Worm (Caenorhabditis elegans): ENCODE results near the gene ell-1.

Gene ell-1

DNA sequence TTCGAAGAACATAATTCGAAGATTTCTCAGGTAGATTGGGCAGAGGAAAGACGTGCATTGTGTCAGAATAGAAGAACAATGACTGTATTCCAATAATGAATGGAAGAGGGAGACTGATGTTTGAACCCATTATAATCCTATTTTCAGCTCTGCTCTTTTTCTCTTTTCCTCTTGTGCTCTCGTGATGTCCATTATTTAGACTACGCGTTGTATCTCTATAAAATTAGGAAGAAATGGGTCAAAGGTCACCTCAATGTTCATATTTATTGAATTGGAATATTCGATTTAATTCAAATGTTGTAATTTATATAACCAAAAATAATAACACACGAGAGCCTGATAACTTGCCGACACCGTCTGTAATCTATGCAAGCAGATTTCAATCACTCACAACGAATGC is 45.0 kb downstream of the ell-1 start, which contains the start of gene fbxb-74 (continued):
- TF ChIP-seq snpc-4 (GFP tag; optimal IDR thresholded peaks at IDR 0.05) (no peak), snpc-4 (tag; optimal IDR thresholded peaks at IDR 0.05) (no peak), F57A8.1 (GFP tag; optimal IDR thresholded peaks at IDR 0.05) (no peak), zim-3 (tag; optimal IDR thresholded peaks at IDR 0.05) (no peak)

DNA sequence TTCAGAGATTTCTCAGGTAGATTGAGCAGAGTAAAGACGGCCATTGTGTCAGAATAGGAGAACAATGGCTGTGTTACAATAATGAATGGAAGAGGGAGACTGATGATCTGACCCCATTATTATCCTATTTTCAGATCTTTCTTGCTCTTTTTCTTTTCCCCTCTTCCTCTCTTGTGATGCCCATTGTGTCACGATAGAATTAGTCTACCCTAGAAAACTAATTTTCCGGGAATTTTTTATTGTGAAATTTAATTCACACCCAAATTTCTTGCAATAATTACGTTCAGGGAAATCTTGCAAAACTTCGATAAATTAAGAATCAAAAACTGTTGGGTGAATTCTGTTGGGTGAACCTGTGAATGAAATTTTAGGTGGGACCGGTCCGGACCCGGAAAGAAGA is 46.9 kb downstream of the ell-1 start, which contains the start of gene fbxb-75:
Gene fbxb-75 (minus strand): TSS at position 101 of the 400 bp plus-strand sequence.
- TF ChIP-seq mel-28 (tag; optimal IDR thresholded peaks at IDR 0.05; ENCODE audit: borderline replicate concordance) = no peak
- no peak for TF ChIP-seq attf-6 (GFP tag; IDR thresholded peaks at IDR 0.05)
- no peak for TF ChIP-seq lag-1 (GFP tag; IDR thresholded peaks at IDR 0.05)
- no peak for TF ChIP-seq ceh-91 (GFP tag; IDR thresholded peaks at IDR 0.05)
- TF ChIP-seq lsy-27 (tag; optimal IDR thresholded peaks at IDR 0.05; ENCODE audit: borderline replicate concordance, insufficient read depth) = no peak
- TF ChIP-seq snpc-4 (GFP tag; optimal IDR thresholded peaks at IDR 0.05) = no peak
- no peak for TF ChIP-seq snpc-4 (tag; optimal IDR thresholded peaks at IDR 0.05)
- TF ChIP-seq sptf-2 (GFP tag; optimal IDR thresholded peaks at IDR 0.05) = no peak
- TF ChIP-seq aptf-3 (GFP tag; IDR thresholded peaks at IDR 0.05) = no peak
- no peak for TF ChIP-seq ekl-4 (GFP tag; IDR thresholded peaks at IDR 0.05)
- no peak for TF ChIP-seq Y67H2A.10 (GFP tag; conservative IDR thresholded peaks at IDR 0.05)

DNA sequence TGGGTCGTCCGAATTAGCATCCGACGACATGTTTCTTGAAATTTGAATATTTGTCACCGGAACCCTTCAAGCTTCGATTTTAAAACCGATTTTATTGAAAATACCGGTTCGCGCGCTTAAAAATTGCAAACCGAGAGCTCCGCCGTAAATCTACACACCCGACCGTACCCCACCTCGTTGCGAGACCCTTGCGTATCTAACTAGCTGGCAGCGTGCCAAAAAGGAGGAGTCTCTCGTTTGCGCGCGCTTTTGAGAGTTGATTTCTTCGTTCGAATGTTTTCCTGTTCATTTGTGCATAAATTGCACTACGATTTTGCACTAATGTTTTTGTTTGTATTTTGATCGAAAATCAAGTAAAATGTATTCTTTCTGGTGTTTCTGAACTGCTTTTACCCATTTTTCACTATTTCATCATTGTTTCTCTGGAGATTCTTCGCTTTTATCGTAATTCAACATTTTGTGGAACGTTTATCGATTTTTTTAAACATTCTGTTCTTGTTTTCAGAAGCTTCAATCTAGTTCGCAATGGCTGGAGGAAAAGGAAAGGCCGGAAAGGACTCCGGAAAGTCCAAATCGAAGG is 51.6 kb downstream of the ell-1 start, which contains the start of the genes wapl-1 and htz-1:
Gene wapl-1 (minus strand): TSS at position 30 of the 580 bp plus-strand sequence.
Gene htz-1 (plus strand): TSS at position 506 of the 580 bp plus-strand sequence.
- peak; percentile 81 for TF ChIP-seq hmg-1.2 (GFP tag; IDR thresholded peaks at IDR 0.05)
- peak; percentile 56 for TF ChIP-seq zim-3 (tag; optimal IDR thresholded peaks at IDR 0.05)
- TF ChIP-seq Y79H2A.3 (GFP tag; conservative IDR thresholded peaks at IDR 0.05) = peak; percentile 70; the same call in 1 of the 2 replicates
- TF ChIP-seq nhr-90 (tag; optimal IDR thresholded peaks at IDR 0.05) = no peak
- peak; percentile 81 for TF ChIP-seq ceh-100 (GFP tag; IDR thresholded peaks at IDR 0.05)
- no peak for TF ChIP-seq hlh-26 (GFP tag; conservative IDR thresholded peaks at IDR 0.05)
- peak; percentile 25 for TF ChIP-seq F57C9.4 (tag; optimal IDR thresholded peaks at IDR 0.05)
- peak; percentile 67 for TF ChIP-seq attf-3 (GFP tag; conservative IDR thresholded peaks at IDR 0.05)
- TF ChIP-seq ccch-3 (GFP tag; optimal IDR thresholded peaks at IDR 0.05) = no peak
- no peak for TF ChIP-seq dpff-1 (tag; optimal IDR thresholded peaks at IDR 0.05)
- peak; percentile 96 for TF ChIP-seq lsl-1 (GFP tag; optimal IDR thresholded peaks at IDR 0.05)
- no peak for TF ChIP-seq mxl-1 (tag; optimal IDR thresholded peaks at IDR 0.05)
- TF ChIP-seq Y53F4B.3 (GFP tag; IDR thresholded peaks at IDR 0.05) = no peak
- TF ChIP-seq lag-1 (GFP tag; IDR thresholded peaks at IDR 0.05) = no peak
- TF ChIP-seq hsf-1 (GFP tag; IDR thresholded peaks at IDR 0.05) = peak; percentile 85
- TF ChIP-seq xnd-1 (tag; optimal IDR thresholded peaks at IDR 0.05) = peak; percentile 73
- TF ChIP-seq bed-2 (GFP tag; IDR thresholded peaks at IDR 0.05) = no peak
- TF ChIP-seq sptf-2 (GFP tag; optimal IDR thresholded peaks at IDR 0.05) = no peak
- TF ChIP-seq tbp1 (GFP tag; optimal IDR thresholded peaks at IDR 0.05) = peak; percentile 76
- peak; percentile 94 for TF ChIP-seq pbrm-1 (GFP tag; IDR thresholded peaks at IDR 0.05)
- no peak for TF ChIP-seq nfya-1 (tag; optimal IDR thresholded peaks at IDR 0.05; ENCODE audit: borderline replicate concordance, insufficient read depth)
- peak; percentile 64; the same call in 1 of the 2 replicates for TF ChIP-seq zfh-2 (GFP tag; conservative IDR thresholded peaks at IDR 0.05)
- TF ChIP-seq ztf-25 (GFP tag; IDR thresholded peaks at IDR 0.05) = peak; percentile 66; the same call in 1 of the 2 replicates
- peak; percentile 88 for TF ChIP-seq ZK185.1 (tag; optimal IDR thresholded peaks at IDR 0.05; ENCODE audit: poor library complexity, severe bottlenecking)
- TF ChIP-seq lin-40 (tag; optimal IDR thresholded peaks at IDR 0.05) = peak; percentile 93
- TF ChIP-seq F22D6.2 (tag; optimal IDR thresholded peaks at IDR 0.05) = no peak
- peak; percentile 67 for TF ChIP-seq nhr-80 (tag; optimal IDR thresholded peaks at IDR 0.05)
- TF ChIP-seq rec-8 (tag; optimal IDR thresholded peaks at IDR 0.05) = no peak
- peak; percentile 50 for TF ChIP-seq F52B5.7 (tag; optimal IDR thresholded peaks at IDR 0.05)
- TF ChIP-seq lsy-27 (tag; optimal IDR thresholded peaks at IDR 0.05; ENCODE audit: borderline replicate concordance, insufficient read depth) = peak; percentile 63
- TF ChIP-seq nhr-120 (GFP tag; IDR thresholded peaks at IDR 0.05) = no peak
- peak; percentile 88 for TF ChIP-seq pha-4 (tag; optimal IDR thresholded peaks at IDR 0.05)
- peak; percentile 65 for TF ChIP-seq hmg-20 (GFP tag; IDR thresholded peaks at IDR 0.05)
- peak; percentile 97 for TF ChIP-seq dox-1 (GFP tag; IDR thresholded peaks at IDR 0.05)
- peak; percentile 71 for TF ChIP-seq ztf-26 (tag; optimal IDR thresholded peaks at IDR 0.05)
